Worm (Caenorhabditis elegans) whole organism, L1 larva: ENCODE results near the gene C48B4.9.

Experiments
- ceh-82 ChIP-seq, 3 experiments: fragments of 150-350 bp in 1 of 3; sonication (generic microtip) in 2 of 3; optimal IDR thresholded peaks; 2 replicates each; lab custom pipeline; 2014 to 2017; ENCODE audit warnings: missing biosample characterization in 3 of 3, missing genetic modification characterization in 3 of 3
- elt-2 ChIP-seq: sonication (generic microtip); optimal IDR thresholded peaks from 2 replicates; lab custom pipeline; 2016; ENCODE audit warnings: missing genetic modification characterization, mild to moderate bottlenecking, inconsistent platforms, missing compliant biosample characterization, missing genetic modification reagents
- mep-1 ChIP-seq: fragments of 150-350 bp; optimal IDR thresholded peaks from 2 replicates; lab custom pipeline; 2014; ENCODE audit warnings: missing biosample characterization, missing genetic modification characterization
- nhr-20 ChIP-seq: sonication (generic microtip); optimal IDR thresholded peaks from 2 replicates; lab custom pipeline; 2016; ENCODE audit warnings: mild to moderate bottlenecking, missing genetic modification characterization, missing compliant biosample characterization
- snpc-4 ChIP-seq: fragments of 150-350 bp; optimal IDR thresholded peaks from 2 replicates; lab custom pipeline; 2014; ENCODE audit warnings: missing biosample characterization, missing genetic modification characterization
- unc-62 ChIP-seq: fragments of 150-350 bp; optimal IDR thresholded peaks from 2 replicates; lab custom pipeline; 2014; ENCODE audit warnings: missing biosample characterization, missing genetic modification reagents, missing genetic modification characterization
- unc-86 ChIP-seq: sonication (generic microtip); optimal IDR thresholded peaks from 2 replicates; lab custom pipeline; 2016; ENCODE audit warnings: missing genetic modification characterization, missing compliant biosample characterization

DNA sequence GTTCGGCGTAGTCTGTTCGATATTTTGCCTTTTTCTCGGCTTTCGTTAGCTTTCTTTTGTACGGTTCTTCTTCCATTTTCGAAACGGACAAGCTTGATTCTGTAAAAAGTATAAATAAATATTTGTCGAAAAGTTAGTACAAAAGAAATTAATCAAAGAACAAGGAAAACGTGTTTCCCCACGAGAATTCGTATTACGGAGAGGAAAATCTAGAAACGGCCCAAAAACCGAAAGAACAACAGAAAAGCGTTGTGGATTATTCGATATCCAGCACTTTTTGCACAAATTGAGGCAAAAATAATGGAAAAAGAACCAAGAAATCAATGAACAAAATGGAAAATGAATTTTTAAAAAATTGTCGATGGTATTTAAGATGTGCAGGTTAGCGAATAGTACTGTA is 20.9 kb downstream of the C48B4.9 start, which contains the start of gene mut-7:
- TF ChIP-seq elt-2 (tag; lab: Kevin White, UChicago) = no peak
- TF ChIP-seq unc-62 (GFP tag; lab: Kevin White, UChicago) = no peak
- no peak for TF ChIP-seq ceh-82 (tag; optimal IDR thresholded peaks at IDR 0.05; lab: Kevin White, UChicago)
- no peak for TF ChIP-seq nhr-20 (tag; lab: Kevin White, UChicago)
- TF ChIP-seq mep-1 (tag; lab: Kevin White, UChicago) = no peak
- no peak for TF ChIP-seq snpc-4 (tag; lab: Kevin White, UChicago)
- TF ChIP-seq unc-86 (tag; lab: Kevin White, UChicago) = no peak
